Worm (Caenorhabditis elegans) whole organism, young adult: ENCODE measurements around the gene gtf-2E2.
A peak's percentile ranks its signal among the peaks of the same experiment; 100 is the strongest.

Experiments
- B0019.2 ChIP-seq: fragments of 200-800 bp; sonication (Bioruptor generic); conservative IDR thresholded peaks from 2 replicates; pipeline ENCODE4 v1.3.6; 2022; ENCODE audit warnings: missing genetic modification reagents, missing genetic modification characterization, missing compliant biosample characterization
- B0336.3 ChIP-seq: fragments of 200-800 bp; sonication (Bioruptor generic); IDR thresholded peaks from 2 replicates; pipeline ENCODE4 v1.3.6; 2022; ENCODE audit warnings: missing genetic modification characterization, missing compliant biosample characterization
- C17E4.6 ChIP-seq: fragments of 200-800 bp; sonication (Bioruptor generic); IDR thresholded peaks from 2 replicates; pipeline ENCODE4 v1.3.6; 2022; ENCODE audit warnings: missing genetic modification reagents, missing genetic modification characterization, missing compliant biosample characterization
- F22D6.2 ChIP-seq: sonication (generic microtip); optimal IDR thresholded peaks from 2 replicates; lab custom pipeline; 2016; ENCODE audit warnings: mild to moderate bottlenecking, missing genetic modification characterization, missing compliant biosample characterization
- F33H1.4 ChIP-seq: fragments of 200-800 bp; sonication (Bioruptor generic); IDR thresholded peaks from 2 replicates; pipeline ENCODE4 v1.3.6; 2022; ENCODE audit warnings: missing genetic modification reagents, missing genetic modification characterization, missing compliant biosample characterization
- F49E8.2 ChIP-seq: sonication (generic microtip); optimal IDR thresholded peaks from 3 replicates; lab custom pipeline; 2017; ENCODE audit warnings: missing genetic modification characterization, mild to moderate bottlenecking, missing compliant biosample characterization, antibody characterized with exemption, moderate library complexity; ENCODE audit not compliant: insufficient read depth
- F55B11.4 ChIP-seq: sonication (generic microtip); optimal IDR thresholded peaks from 2 replicates; lab custom pipeline; 2016; ENCODE audit warnings: missing compliant biosample characterization, missing genetic modification characterization, borderline replicate concordance; ENCODE audit not compliant: insufficient read depth
- F57A8.1 ChIP-seq: fragments of 200-800 bp; sonication (Bioruptor generic); optimal IDR thresholded peaks from 2 replicates; lab custom pipeline; 2018; ENCODE audit warnings: mild to moderate bottlenecking, missing genetic modification characterization, moderate library complexity, missing compliant biosample characterization
- T07F8.4 ChIP-seq: sonication (generic microtip); optimal IDR thresholded peaks from 2 replicates; lab custom pipeline; 2016; ENCODE audit warnings: mild to moderate bottlenecking, missing genetic modification characterization, moderate library complexity, missing compliant biosample characterization
- T26A5.8 ChIP-seq: sonication (generic microtip); optimal IDR thresholded peaks from 2 replicates; lab custom pipeline; 2016; ENCODE audit warnings: missing genetic modification characterization, missing compliant biosample characterization
- Y53G8AR.9 ChIP-seq: fragments of 200-800 bp; sonication (Bioruptor generic); conservative IDR thresholded peaks from 2 replicates; pipeline ENCODE4 v1.3.6; 2022; ENCODE audit warnings: missing genetic modification reagents, missing genetic modification characterization, missing compliant biosample characterization
- Y56A3A.18 ChIP-seq: fragments of 200-800 bp; sonication (Bioruptor generic); IDR thresholded peaks from 2 replicates; pipeline ENCODE4 v1.3.6; 2022; ENCODE audit warnings: missing genetic modification reagents, missing genetic modification characterization, missing compliant biosample characterization
- ZK185.1 ChIP-seq: sonication (generic microtip); optimal IDR thresholded peaks from 2 replicates; lab custom pipeline; 2016; ENCODE audit warnings: mild to moderate bottlenecking, missing genetic modification characterization, missing compliant biosample characterization; ENCODE audit not compliant: poor library complexity, severe bottlenecking
- ama-1 ChIP-seq, 3 experiments: fragments of 150-350 bp in 1 of 3; sonication (generic microtip) in 2 of 3; optimal IDR thresholded peaks; 2 replicates each; lab custom pipeline; 2014 to 2018; ENCODE audit warnings: missing biosample characterization in 2 of 3, missing genetic modification characterization in 2 of 3, missing genetic modification reagents in 2 of 3
- aptf-2 ChIP-seq: fragments of 200-800 bp; sonication (Bioruptor generic); conservative IDR thresholded peaks from 2 replicates; pipeline ENCODE4 v1.3.6; 2022; ENCODE audit warnings: missing genetic modification reagents, missing genetic modification characterization, missing compliant biosample characterization
- attf-3 ChIP-seq: fragments of 200-800 bp; sonication (Bioruptor generic); conservative IDR thresholded peaks from 2 replicates; pipeline ENCODE4 v1.3.6; 2022; ENCODE audit warnings: missing genetic modification reagents, missing genetic modification characterization, missing compliant biosample characterization
- cebp-1 ChIP-seq, 2 experiments: fragments of 200-800 bp in 1 of 2; sonication (Bioruptor generic) in 1 of 2; sonication (generic microtip) in 1 of 2; IDR thresholded peaks in 1 of 2; optimal IDR thresholded peaks in 1 of 2; 2 replicates each; pipeline versions ENCODE4 v1.3.6 to Lab custom; 2017 to 2022; ENCODE audit warnings: missing compliant biosample characterization in 2 of 2, missing genetic modification characterization in 2 of 2, mild to moderate bottlenecking in 1 of 2, missing genetic modification reagents in 1 of 2, moderate library complexity in 1 of 2
- ceh-100 ChIP-seq: fragments of 200-800 bp; sonication (Bioruptor generic); IDR thresholded peaks from 2 replicates; pipeline ENCODE4 v1.3.6; 2022; ENCODE audit warnings: missing genetic modification reagents, missing genetic modification characterization, missing compliant biosample characterization
- ceh-27 ChIP-seq: fragments of 200-800 bp; sonication (Bioruptor generic); optimal IDR thresholded peaks from 2 replicates; lab custom pipeline; 2018; ENCODE audit warnings: mild to moderate bottlenecking, missing genetic modification characterization, moderate library complexity, missing compliant biosample characterization
- ceh-79 ChIP-seq: sonication (generic microtip); optimal IDR thresholded peaks from 2 replicates; lab custom pipeline; 2017; ENCODE audit warnings: mild to moderate bottlenecking, missing genetic modification characterization, missing compliant biosample characterization
- chd-7 ChIP-seq: sonication (generic microtip); optimal IDR thresholded peaks from 2 replicates; lab custom pipeline; 2016; ENCODE audit warnings: mild to moderate bottlenecking, missing genetic modification characterization, moderate library complexity, missing compliant biosample characterization
- die-1 ChIP-seq: sonication (generic microtip); optimal IDR thresholded peaks from 2 replicates; lab custom pipeline; 2016; ENCODE audit warnings: missing genotype, mild to moderate bottlenecking, missing genetic modification characterization, missing compliant biosample characterization
- efl-1 ChIP-seq: fragments of 150-350 bp; optimal IDR thresholded peaks from 2 replicates; lab custom pipeline; 2014; ENCODE audit warnings: missing biosample characterization, missing genetic modification reagents, missing genetic modification characterization
- egl-44 ChIP-seq: fragments of 200-800 bp; sonication (Bioruptor generic); IDR thresholded peaks from 2 replicates; pipeline ENCODE4 v1.3.6; 2022; ENCODE audit warnings: missing genetic modification reagents, missing genetic modification characterization, missing compliant biosample characterization
- egrh-3 ChIP-seq: fragments of 200-800 bp; sonication (Bioruptor generic); IDR thresholded peaks from 2 replicates; pipeline ENCODE4 v1.3.6; 2022; ENCODE audit warnings: missing genetic modification reagents, missing genetic modification characterization, missing compliant biosample characterization
- fkh-3 ChIP-seq: sonication (generic microtip); optimal IDR thresholded peaks from 2 replicates; lab custom pipeline; 2016; ENCODE audit warnings: mild to moderate bottlenecking, missing genetic modification characterization, missing compliant biosample characterization
- him-1 ChIP-seq: sonication (generic microtip); optimal IDR thresholded peaks from 2 replicates; lab custom pipeline; 2016; ENCODE audit warnings: missing genotype, missing genetic modification reagents, missing genetic modification characterization, missing compliant biosample characterization
- hmg-1.2 ChIP-seq: fragments of 200-800 bp; sonication (Bioruptor generic); IDR thresholded peaks from 2 replicates; pipeline ENCODE4 v1.3.6; 2022; ENCODE audit warnings: missing genetic modification reagents, missing genetic modification characterization, missing compliant biosample characterization
- hmg-20 ChIP-seq: fragments of 200-800 bp; sonication (Bioruptor generic); IDR thresholded peaks from 2 replicates; pipeline ENCODE4 v1.3.6; 2022; ENCODE audit warnings: missing genetic modification reagents, missing genetic modification characterization, missing compliant biosample characterization
- hrde-1 ChIP-seq: sonication (generic microtip); optimal IDR thresholded peaks from 2 replicates; lab custom pipeline; 2016; ENCODE audit warnings: missing genetic modification characterization, mild to moderate bottlenecking, missing compliant biosample characterization, moderate library complexity, missing genotype, missing genetic modification reagents, borderline replicate concordance
- hsf-1 ChIP-seq: fragments of 200-800 bp; sonication (Bioruptor generic); IDR thresholded peaks from 2 replicates; pipeline ENCODE4 v1.3.6; 2022; ENCODE audit warnings: missing genetic modification reagents, missing genetic modification characterization, missing compliant biosample characterization
- let-607 ChIP-seq, 2 experiments: fragments of 200-800 bp in 1 of 2; sonication (Bioruptor generic) in 1 of 2; sonication (generic microtip) in 1 of 2; optimal IDR thresholded peaks; 2 replicates each; lab custom pipeline; 2016 to 2018; ENCODE audit warnings: mild to moderate bottlenecking in 2 of 2, missing compliant biosample characterization in 2 of 2, missing genetic modification characterization in 2 of 2, moderate library complexity in 2 of 2, missing genotype in 1 of 2
- mes-4 ChIP-seq: sonication (generic microtip); optimal IDR thresholded peaks from 2 replicates; lab custom pipeline; 2016; ENCODE audit warnings: missing genotype, missing genetic modification characterization, missing compliant biosample characterization
- nfya-1 ChIP-seq: sonication (generic microtip); optimal IDR thresholded peaks from 2 replicates; lab custom pipeline; 2017; ENCODE audit warnings: antibody characterized with exemption, missing compliant biosample characterization, missing genetic modification characterization, borderline replicate concordance; ENCODE audit not compliant: insufficient read depth
- nhr-27 ChIP-seq: fragments of 200-800 bp; sonication (Bioruptor generic); optimal IDR thresholded peaks from 2 replicates; lab custom pipeline; 2018; ENCODE audit warnings: mild to moderate bottlenecking, missing genetic modification characterization, moderate library complexity, missing compliant biosample characterization
- pbrm-1 ChIP-seq: fragments of 200-800 bp; sonication (Bioruptor generic); IDR thresholded peaks from 2 replicates; pipeline ENCODE4 v1.3.6; 2022; ENCODE audit warnings: missing genetic modification reagents, missing genetic modification characterization, missing compliant biosample characterization
- pha-4 ChIP-seq: fragments of 150-350 bp; sonication (generic microtip); optimal IDR thresholded peaks from 2 replicates; lab custom pipeline; 2014; ENCODE audit warnings: missing biosample characterization, missing genetic modification reagents, missing genetic modification characterization
- repo-1 ChIP-seq: sonication (generic microtip); optimal IDR thresholded peaks from 2 replicates; lab custom pipeline; 2017; ENCODE audit warnings: mild to moderate bottlenecking, missing genetic modification characterization, missing compliant biosample characterization
- snpc-1.3 ChIP-seq: sonication (generic microtip); optimal IDR thresholded peaks from 2 replicates; lab custom pipeline; 2017; ENCODE audit warnings: missing genetic modification characterization, mild to moderate bottlenecking, missing compliant biosample characterization, antibody characterized with exemption, moderate library complexity, missing genotype, missing genetic modification reagents; ENCODE audit not compliant: insufficient read depth
- snpc-3.4 ChIP-seq: sonication (generic microtip); optimal IDR thresholded peaks from 2 replicates; lab custom pipeline; 2017; ENCODE audit warnings: missing genetic modification characterization, mild to moderate bottlenecking, missing compliant biosample characterization, antibody characterized with exemption, moderate library complexity, missing genotype, missing genetic modification reagents
- snpc-4 ChIP-seq, 5 experiments: fragments of 150-350 bp in 1 of 5; sonication (generic microtip) in 4 of 5; optimal IDR thresholded peaks; 2 replicates each; lab custom pipeline; 2014 to 2018; ENCODE audit warnings: missing genetic modification characterization in 5 of 5, missing biosample characterization in 3 of 5, antibody characterized with exemption in 2 of 5, mild to moderate bottlenecking in 2 of 5, missing compliant biosample characterization in 2 of 5, missing genotype in 2 of 5, moderate library complexity in 2 of 5, missing genetic modification reagents in 1 of 5
- tbp1 ChIP-seq: fragments of 200-800 bp; sonication (Bioruptor generic); optimal IDR thresholded peaks from 2 replicates; lab custom pipeline; 2018; ENCODE audit warnings: mild to moderate bottlenecking, missing genetic modification characterization, missing compliant biosample characterization
- tbx-9 ChIP-seq: sonication (generic microtip); optimal IDR thresholded peaks from 2 replicates; lab custom pipeline; 2016; ENCODE audit warnings: borderline replicate concordance, missing genetic modification characterization, inconsistent platforms, missing compliant biosample characterization
- unc-62 ChIP-seq: fragments of 150-350 bp; optimal IDR thresholded peaks from 2 replicates; lab custom pipeline; 2014; ENCODE audit warnings: missing biosample characterization, missing genetic modification reagents, missing genetic modification characterization
- xnd-1 ChIP-seq: sonication (generic microtip); optimal IDR thresholded peaks from 2 replicates; lab custom pipeline; 2016; ENCODE audit warnings: missing genotype, missing genetic modification reagents, missing genetic modification characterization, missing compliant biosample characterization
- ztf-25 ChIP-seq: fragments of 200-800 bp; sonication (Bioruptor generic); IDR thresholded peaks from 2 replicates; pipeline ENCODE4 v1.3.6; 2022; ENCODE audit warnings: missing genetic modification reagents, missing genetic modification characterization, missing compliant biosample characterization

The gtf-2E2 gene

ce11 chrII:11542385-11542784, at the start of gene gtf-2E2:
Gene gtf-2E2, minus strand, starts transcription at chrII:11542495.
- 0 out of 2 replicates have a peak, but pooled peaks have one; percentile 5 for TF ChIP-seq hsf-1
- no peak for TF ChIP-seq egrh-3 (GFP tag; lab: Robert Waterston, UW)
- no peak for TF ChIP-seq chd-7 (tag; lab: Kevin White, UChicago)
- TF ChIP-seq hrde-1 (tag; lab: Kevin White, UChicago), result no peak
- no peak for TF ChIP-seq ceh-27
- TF ChIP-seq T26A5.8 (tag; lab: Kevin White, UChicago), result no peak
- TF ChIP-seq T07F8.4 (tag; lab: Kevin White, UChicago), result no peak
- TF ChIP-seq ama-1 (optimal IDR thresholded peaks at IDR 0.05; lab: Kevin White, UChicago), result no peak
- TF ChIP-seq ama-1 (GFP tag; optimal IDR thresholded peaks at IDR 0.05; lab: Kevin White, UChicago), result no peak
- TF ChIP-seq B0336.3 (GFP tag; lab: Robert Waterston, UW), result no peak
- TF ChIP-seq repo-1 (tag; lab: Kevin White, UChicago), result no peak
- TF ChIP-seq attf-3, result no peak
- TF ChIP-seq unc-62 (GFP tag; lab: Kevin White, UChicago), result no peak
- no peak for TF ChIP-seq ztf-25 (GFP tag; lab: Robert Waterston, UW)
- no peak for TF ChIP-seq hmg-20 (GFP tag; lab: Robert Waterston, UW)
- no peak for TF ChIP-seq ceh-79 (tag; lab: Kevin White, UChicago)
- TF ChIP-seq nhr-27 (tag; lab: Kevin White, UChicago), result no peak
- TF ChIP-seq Y56A3A.18, result no peak
- TF ChIP-seq F33H1.4 (GFP tag; lab: Robert Waterston, UW), result no peak
- TF ChIP-seq pbrm-1 (GFP tag; lab: Robert Waterston, UW), result no peak
- no peak for TF ChIP-seq F49E8.2 (tag; lab: Kevin White, UChicago)
- TF ChIP-seq efl-1 (GFP tag; lab: Kevin White, UChicago), result no peak
- TF ChIP-seq F55B11.4, result no peak
- TF ChIP-seq aptf-2, result no peak
- no peak for TF ChIP-seq hmg-1.2 (GFP tag; lab: Robert Waterston, UW)
- no peak for TF ChIP-seq mes-4 (tag; lab: Kevin White, UChicago)
- no peak for TF ChIP-seq pha-4
- no peak for TF ChIP-seq F22D6.2 (tag; lab: Kevin White, UChicago)
- TF ChIP-seq F57A8.1 (GFP tag; lab: Kevin White, UChicago), result no peak
- no peak for TF ChIP-seq C17E4.6 (GFP tag; lab: Robert Waterston, UW)
- no peak for TF ChIP-seq tbx-9 (tag; lab: Kevin White, UChicago)
- no peak for TF ChIP-seq let-607 (tag; optimal IDR thresholded peaks at IDR 0.05; lab: Kevin White, UChicago)
- peak; percentile 5 for TF ChIP-seq tbp1 (GFP tag; lab: Kevin White, UChicago)
- TF ChIP-seq ceh-100 (GFP tag; lab: Robert Waterston, UW), result no peak
- TF ChIP-seq cebp-1 (GFP tag; IDR thresholded peaks at IDR 0.05; lab: Robert Waterston, UW), result no peak
- TF ChIP-seq cebp-1 (tag; optimal IDR thresholded peaks at IDR 0.05; lab: Kevin White, UChicago), result peak; percentile 18
- no peak for TF ChIP-seq B0019.2 (GFP tag; lab: Robert Waterston, UW)
- TF ChIP-seq snpc-3.4 (tag; lab: Kevin White, UChicago), result peak; percentile 14
- 0 out of 2 replicates have a peak, but pooled peaks have one; percentile 43 for TF ChIP-seq Y53G8AR.9 (GFP tag; lab: Robert Waterston, UW)

ce11 chrII:11592023-11592422, 49.7 kb upstream of the gtf-2E2 start, which contains the start of gene F07A11.1:
Gene F07A11.1, minus strand, starts transcription at chrII:11592123.
- TF ChIP-seq repo-1 (tag; lab: Kevin White, UChicago), result no peak
- TF ChIP-seq snpc-3.4 (tag; lab: Kevin White, UChicago), result peak; percentile 5
- TF ChIP-seq fkh-3 (tag; lab: Kevin White, UChicago), result no peak
- peak; percentile 55 for TF ChIP-seq him-1
- no peak for TF ChIP-seq snpc-1.3
- no peak for TF ChIP-seq snpc-4 (GFP tag; optimal IDR thresholded peaks at IDR 0.05; lab: Kevin White, UChicago)
- TF ChIP-seq snpc-4 (tag; optimal IDR thresholded peaks at IDR 0.05; lab: Kevin White, UChicago), result peak in 1 of 4 experiments; percentile 1
- no peak for TF ChIP-seq unc-62 (GFP tag; lab: Kevin White, UChicago)
- no peak for TF ChIP-seq egl-44 (GFP tag; lab: Robert Waterston, UW)
- no peak for TF ChIP-seq nfya-1 (tag; lab: Kevin White, UChicago)
- no peak for TF ChIP-seq ZK185.1 (tag; lab: Kevin White, UChicago)
- no peak for TF ChIP-seq die-1 (tag; lab: Kevin White, UChicago)
- TF ChIP-seq B0019.2 (GFP tag; lab: Robert Waterston, UW), result no peak
- no peak for TF ChIP-seq xnd-1 (tag; lab: Kevin White, UChicago)
